Fruit fly (Drosophila melanogaster) whole organism, adult: ENCODE measurements around the gene wda.

Experiments used
- CG11617 ChIP-seq: fragments of 200-800 bp; sonication (Bioruptor generic); optimal IDR thresholded peaks from 2 replicates; lab custom pipeline; 2017; ENCODE audit warnings: mild to moderate bottlenecking, missing biosample characterization, missing genetic modification reagents, missing genetic modification characterization
- CG12768 ChIP-seq: fragments of 200-800 bp; sonication (Bioruptor generic); optimal IDR thresholded peaks from 2 replicates; lab custom pipeline; 2017; ENCODE audit warnings: missing biosample characterization, missing genetic modification characterization, mild to moderate bottlenecking, moderate library complexity, missing genetic modification reagents
- CG14711 ChIP-seq: fragments of 200-800 bp; sonication (Bioruptor generic); optimal IDR thresholded peaks from 2 replicates; lab custom pipeline; 2018; ENCODE audit warnings: missing biosample characterization, mild to moderate bottlenecking, missing genetic modification characterization, moderate library complexity
- CG1620 ChIP-seq: fragments of 200-800 bp; sonication (Bioruptor generic); optimal IDR thresholded peaks from 2 replicates; lab custom pipeline; 2016; ENCODE audit warnings: missing biosample characterization, missing genetic modification characterization
- CG33017 ChIP-seq: fragments of 200-800 bp; sonication (Bioruptor generic); optimal IDR thresholded peaks from 2 replicates; lab custom pipeline; 2018; ENCODE audit warnings: missing biosample characterization, mild to moderate bottlenecking, missing genetic modification characterization, moderate library complexity
- CG5204 ChIP-seq: fragments of 200-800 bp; sonication (Bioruptor generic); optimal IDR thresholded peaks from 2 replicates; lab custom pipeline; 2016; ENCODE audit warnings: missing biosample characterization, missing genetic modification characterization
- CG7045 ChIP-seq: fragments of 200-800 bp; sonication (Bioruptor generic); optimal IDR thresholded peaks from 2 replicates; lab custom pipeline; 2017; ENCODE audit warnings: missing biosample characterization, mild to moderate bottlenecking, missing genetic modification characterization
- CG7101 ChIP-seq: fragments of 200-800 bp; sonication (Bioruptor generic); optimal IDR thresholded peaks from 2 replicates; lab custom pipeline; 2018; ENCODE audit warnings: missing biosample characterization, mild to moderate bottlenecking, missing genetic modification characterization, moderate library complexity
- Clk ChIP-seq: fragments of 200-800 bp; sonication (Bioruptor generic); optimal IDR thresholded peaks from 2 replicates; lab custom pipeline; 2017; ENCODE audit warnings: missing biosample characterization, missing genetic modification characterization
- Crg-1 ChIP-seq: fragments of 200-800 bp; sonication (Bioruptor generic); optimal IDR thresholded peaks from 2 replicates; lab custom pipeline; 2016; ENCODE audit warnings: missing biosample characterization, missing genetic modification characterization
- Hr96 ChIP-seq: fragments of 200-800 bp; sonication (Bioruptor generic); optimal IDR thresholded peaks from 2 replicates; lab custom pipeline; 2016; ENCODE audit warnings: missing biosample characterization, missing genetic modification characterization
- Mnt ChIP-seq: fragments of 200-800 bp; sonication (Bioruptor generic); optimal IDR thresholded peaks from 2 replicates; lab custom pipeline; 2016; ENCODE audit warnings: missing biosample characterization, mild to moderate bottlenecking, missing genetic modification characterization
- bab1 ChIP-seq: fragments of 200-800 bp; sonication (Bioruptor generic); optimal IDR thresholded peaks from 3 replicates; lab custom pipeline; 2019; ENCODE audit warnings: missing biosample characterization, mild to moderate bottlenecking, missing genetic modification characterization, moderate library complexity
- cic ChIP-seq: fragments of 200-800 bp; sonication (Bioruptor generic); optimal IDR thresholded peaks from 2 replicates; lab custom pipeline; 2017; ENCODE audit warnings: missing biosample characterization, mild to moderate bottlenecking, missing genetic modification characterization, moderate library complexity
- cnc ChIP-seq, 2 experiments: fragments of >200 bp; optimal IDR thresholded peaks; 2 replicates each; lab custom pipeline; 2017
- kay ChIP-seq: fragments of 200-800 bp; sonication (Bioruptor generic); peaks from one replicate; lab custom pipeline; 2016; ENCODE audit warnings: missing biosample characterization, missing genetic modification characterization, borderline replicate concordance
- ovo ChIP-seq: fragments of 200-800 bp; sonication (Bioruptor generic); optimal IDR thresholded peaks from 2 replicates; lab custom pipeline; 2016; ENCODE audit warnings: missing biosample characterization, missing genetic modification characterization
- pad ChIP-seq: fragments of 200-800 bp; sonication (Bioruptor generic); optimal IDR thresholded peaks from 3 replicates; lab custom pipeline; 2017; ENCODE audit warnings: missing biosample characterization, missing genetic modification characterization, mild to moderate bottlenecking, moderate library complexity, missing genetic modification reagents
- tj ChIP-seq: fragments of 200-800 bp; sonication (Bioruptor generic); optimal IDR thresholded peaks from 3 replicates; lab custom pipeline; 2017; ENCODE audit warnings: missing biosample characterization, mild to moderate bottlenecking, missing genetic modification characterization, moderate library complexity
- toe ChIP-seq: fragments of 200-800 bp; sonication (Bioruptor generic); optimal IDR thresholded peaks from 2 replicates; lab custom pipeline; 2016; ENCODE audit warnings: missing biosample characterization, missing genetic modification characterization

wda gene

dm6 chr3R:23221680-23222148 is 36.2 kb downstream of the wda start:
- TF ChIP-seq Hr96 (GFP tag; lab: Kevin White, UChicago) (no peak), Mnt (GFP tag; lab: Kevin White, UChicago) (peak; percentile 64), CG5204 (GFP tag; lab: Kevin White, UChicago) (no peak), pad (GFP tag; lab: Kevin White, UChicago) (peak; percentile 51), bab1 (GFP tag; lab: Kevin White, UChicago) (peak; percentile 65), CG7101 (tag; lab: Kevin White, UChicago) (no peak), CG33017 (tag; lab: Kevin White, UChicago) (no peak), CG12768 (GFP tag; lab: Kevin White, UChicago) (peak; percentile 49), Crg-1 (GFP tag; lab: Kevin White, UChicago) (no peak), CG7045 (no peak), toe (no peak), cic (GFP tag; lab: Kevin White, UChicago) (peak; percentile 50), kay (GFP tag; lab: Kevin White, UChicago) (no peak), tj (GFP tag; lab: Kevin White, UChicago) (no peak), cnc (optimal IDR thresholded peaks at IDR 0.05; lab: Kevin White, UChicago) (no peak), CG11617 (no peak), ovo (GFP tag; lab: Kevin White, UChicago) (no peak), CG1620 (GFP tag; lab: Kevin White, UChicago) (peak; percentile 17), Clk (GFP tag; lab: Kevin White, UChicago) (no peak), CG14711 (tag; lab: Kevin White, UChicago) (no peak)

DNA sequence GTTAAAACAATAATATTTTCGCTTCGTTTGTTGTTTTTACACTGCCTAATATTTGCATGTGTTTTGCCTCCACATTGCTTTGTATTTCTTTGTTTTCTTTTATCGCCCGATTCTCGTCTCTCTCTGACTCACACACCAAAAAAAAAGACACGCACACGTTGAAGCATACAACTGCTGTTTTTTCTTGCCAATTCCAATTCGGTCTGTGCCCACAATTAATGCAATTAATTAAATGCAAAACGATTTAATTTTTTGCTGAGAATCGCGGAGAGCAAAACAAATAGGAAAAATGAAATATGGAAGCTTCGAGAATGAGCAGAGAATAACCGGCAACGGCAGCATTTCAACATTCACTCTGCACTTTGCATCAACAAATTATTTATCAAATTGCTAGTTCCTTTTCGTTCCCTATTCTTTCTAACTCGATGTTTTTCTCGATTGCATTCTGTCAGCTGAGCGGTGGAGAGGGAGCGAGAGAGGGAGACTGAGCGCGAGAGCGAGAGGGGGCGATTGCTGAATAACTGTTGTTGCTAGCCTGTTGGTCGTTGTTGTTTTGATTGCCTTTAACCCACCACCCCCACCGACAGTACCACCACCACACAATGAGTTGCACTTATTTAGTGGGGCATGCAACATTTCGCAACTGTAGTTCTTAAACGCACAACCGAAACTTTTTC is 36.7 kb downstream of the wda start:
- TF ChIP-seq CG7101 (tag; lab: Kevin White, UChicago) = no peak
- TF ChIP-seq Crg-1 (GFP tag; lab: Kevin White, UChicago) = no peak
- peak; percentile 70 for TF ChIP-seq pad (GFP tag; lab: Kevin White, UChicago)
- TF ChIP-seq Hr96 (GFP tag; lab: Kevin White, UChicago) = no peak
- no peak for TF ChIP-seq CG14711 (tag; lab: Kevin White, UChicago)
- no peak for TF ChIP-seq cic (GFP tag; lab: Kevin White, UChicago)
- TF ChIP-seq CG33017 (tag; lab: Kevin White, UChicago) = no peak
- peak; percentile 26 to 53 for TF ChIP-seq cnc (optimal IDR thresholded peaks at IDR 0.05; lab: Kevin White, UChicago)
- TF ChIP-seq kay (GFP tag; lab: Kevin White, UChicago) = peak; percentile 98
- no peak for TF ChIP-seq bab1 (GFP tag; lab: Kevin White, UChicago)
- no peak for TF ChIP-seq CG11617
- TF ChIP-seq tj (GFP tag; lab: Kevin White, UChicago) = peak; percentile 57
- TF ChIP-seq ovo (GFP tag; lab: Kevin White, UChicago) = no peak
- no peak for TF ChIP-seq toe
- no peak for TF ChIP-seq CG1620 (GFP tag; lab: Kevin White, UChicago)
- no peak for TF ChIP-seq CG12768 (GFP tag; lab: Kevin White, UChicago)
- no peak for TF ChIP-seq Clk (GFP tag; lab: Kevin White, UChicago)
- TF ChIP-seq Mnt (GFP tag; lab: Kevin White, UChicago) = peak; percentile 22
- no peak for TF ChIP-seq CG7045
- no peak for TF ChIP-seq CG5204 (GFP tag; lab: Kevin White, UChicago)

DNA sequence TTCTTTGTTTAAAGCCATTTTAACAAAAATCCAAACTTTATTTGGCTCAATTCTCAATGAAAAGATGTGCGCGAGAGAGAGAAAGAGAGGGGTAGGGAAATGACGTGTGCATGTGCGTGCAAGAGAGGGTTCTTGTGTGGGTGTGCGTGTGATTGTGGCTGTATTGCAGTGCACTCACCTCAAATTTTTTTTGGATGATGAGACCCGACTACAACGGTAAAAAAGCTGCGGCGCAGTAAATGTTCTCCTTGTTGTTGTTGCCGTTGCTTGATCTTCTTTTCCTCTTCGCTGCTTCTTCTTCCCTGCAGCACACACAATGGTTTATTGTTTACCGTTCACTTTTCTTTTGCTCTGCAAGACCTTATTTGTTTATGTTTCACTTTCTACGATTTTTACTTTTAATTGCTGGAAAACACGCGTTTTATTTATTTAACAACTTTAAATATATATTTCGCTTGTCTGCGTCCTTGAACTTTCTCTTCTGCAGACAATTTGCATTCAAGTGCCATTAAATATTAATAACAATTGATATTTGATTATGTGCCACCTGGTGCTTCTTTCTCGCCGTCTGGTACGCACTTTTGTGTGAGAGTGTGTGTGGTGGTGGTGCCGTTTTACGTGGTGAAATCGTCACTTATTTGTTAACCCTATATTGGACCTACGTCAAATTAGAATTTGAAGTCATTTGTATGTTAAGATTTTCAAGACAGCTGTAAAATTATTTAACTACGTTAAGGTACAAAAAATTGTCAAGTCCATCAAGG is 37.5 kb downstream of the wda start:
- TF ChIP-seq pad (GFP tag; lab: Kevin White, UChicago) = peak; percentile 83
- TF ChIP-seq tj (GFP tag; lab: Kevin White, UChicago) = peak; percentile 2
- no peak for TF ChIP-seq Crg-1 (GFP tag; lab: Kevin White, UChicago)
- TF ChIP-seq ovo (GFP tag; lab: Kevin White, UChicago) = peak; percentile 87
- no peak for TF ChIP-seq Hr96 (GFP tag; lab: Kevin White, UChicago)
- no peak for TF ChIP-seq toe

DNA sequence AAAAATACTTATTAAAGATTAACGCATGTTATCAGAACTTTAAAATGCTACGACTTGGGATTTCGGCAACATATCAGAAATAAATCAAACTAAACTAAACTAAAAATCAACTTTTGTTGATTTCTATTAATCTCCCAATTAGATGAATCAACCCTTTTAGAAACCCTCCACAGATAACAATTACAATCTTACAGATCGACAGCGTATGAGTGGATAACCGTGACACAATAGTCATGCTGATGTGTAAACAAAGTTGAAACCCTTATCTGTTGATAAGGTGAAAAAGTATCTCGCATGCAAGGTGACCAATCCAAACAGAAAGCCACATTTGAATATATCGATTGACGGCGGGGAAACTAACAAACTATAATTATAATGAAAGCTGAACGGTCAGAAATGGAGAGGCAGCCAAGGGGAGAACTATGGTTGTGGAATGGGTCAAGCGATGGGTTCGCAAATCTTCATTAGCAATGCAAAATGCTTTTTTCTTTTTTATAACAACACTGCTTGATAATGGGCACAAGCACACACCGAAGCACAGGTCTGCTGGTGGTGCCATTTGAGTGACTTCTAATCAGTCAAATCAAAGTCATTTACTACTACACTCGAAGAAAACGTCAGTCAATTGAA is 40.6 kb downstream of the wda start:
- TF ChIP-seq ovo (GFP tag; lab: Kevin White, UChicago) = no peak
- no peak for TF ChIP-seq CG12768 (GFP tag; lab: Kevin White, UChicago)
- no peak for TF ChIP-seq CG7045
- TF ChIP-seq CG11617 = no peak
- peak; percentile 54 for TF ChIP-seq cic (GFP tag; lab: Kevin White, UChicago)
- no peak for TF ChIP-seq Clk (GFP tag; lab: Kevin White, UChicago)
- no peak for TF ChIP-seq CG5204 (GFP tag; lab: Kevin White, UChicago)
- TF ChIP-seq CG14711 (tag; lab: Kevin White, UChicago) = no peak
- TF ChIP-seq Crg-1 (GFP tag; lab: Kevin White, UChicago) = no peak
- TF ChIP-seq cnc (optimal IDR thresholded peaks at IDR 0.05; lab: Kevin White, UChicago) = no peak
- no peak for TF ChIP-seq toe
- TF ChIP-seq bab1 (GFP tag; lab: Kevin White, UChicago) = no peak
- no peak for TF ChIP-seq tj (GFP tag; lab: Kevin White, UChicago)
- TF ChIP-seq CG1620 (GFP tag; lab: Kevin White, UChicago) = no peak
- no peak for TF ChIP-seq Hr96 (GFP tag; lab: Kevin White, UChicago)
- no peak for TF ChIP-seq CG7101 (tag; lab: Kevin White, UChicago)
- TF ChIP-seq kay (GFP tag; lab: Kevin White, UChicago) = peak; percentile 54
- TF ChIP-seq Mnt (GFP tag; lab: Kevin White, UChicago) = no peak
- TF ChIP-seq CG33017 (tag; lab: Kevin White, UChicago) = peak; percentile 3
- no peak for TF ChIP-seq pad (GFP tag; lab: Kevin White, UChicago)
